Worm (Caenorhabditis elegans) whole organism, L4/young adult: ENCODE results near the gene R151.10.

Source experiments
- W03F9.2 ChIP-seq: fragments of 150-350 bp; optimal IDR thresholded peaks from 2 replicates; lab custom pipeline; 2014; ENCODE audit warnings: missing biosample characterization, missing genetic modification characterization
- dao-5 ChIP-seq: sonication (generic microtip); optimal IDR thresholded peaks from 2 replicates; lab custom pipeline; 2016; ENCODE audit warnings: missing genotype, missing genetic modification characterization, moderate library complexity, missing compliant biosample characterization
- him-1 ChIP-seq: sonication (generic microtip); optimal IDR thresholded peaks from 2 replicates; lab custom pipeline; 2016; ENCODE audit warnings: missing genotype, missing genetic modification reagents, missing genetic modification characterization, missing compliant biosample characterization

Gene R151.10

ce11 chrIII:7242988-7243387, 12.2 kb upstream of the R151.10 start, which contains the start of gene osm-10:
Gene osm-10, plus strand, starts transcription at chrIII:7243280.
- no peak for TF ChIP-seq dao-5 (tag; lab: Kevin White, UChicago)
- TF ChIP-seq him-1 (tag; lab: Kevin White, UChicago): no peak
- TF ChIP-seq W03F9.2 (tag; lab: Kevin White, UChicago): no peak

DNA sequence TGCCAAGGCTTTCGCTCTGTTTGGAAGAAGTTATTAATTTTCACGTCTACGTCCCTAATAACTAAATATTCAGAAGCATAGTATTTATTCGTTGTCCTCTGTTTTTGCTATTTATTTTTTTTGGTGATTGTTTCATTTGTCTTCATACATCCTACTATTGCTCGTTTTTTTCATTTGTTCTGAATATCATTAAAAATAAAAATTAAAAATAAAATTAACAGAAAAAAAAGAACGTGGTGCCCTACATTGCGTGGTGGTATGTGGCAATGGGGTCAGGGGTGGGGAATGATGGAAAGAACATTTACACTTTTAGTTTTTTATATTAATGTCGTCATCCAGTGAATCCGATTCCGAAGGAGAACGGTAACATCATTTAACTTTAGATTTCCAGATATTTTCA, 10.3 kb upstream of the R151.10 start, which contains the start of gene ztf-31:
TSS of gene ztf-31 (plus strand) at position 301 of the 400 bp plus-strand sequence.
- no peak for TF ChIP-seq dao-5 (tag; lab: Kevin White, UChicago)
- no peak for TF ChIP-seq W03F9.2 (tag; lab: Kevin White, UChicago)
- no peak for TF ChIP-seq him-1 (tag; lab: Kevin White, UChicago)

DNA sequence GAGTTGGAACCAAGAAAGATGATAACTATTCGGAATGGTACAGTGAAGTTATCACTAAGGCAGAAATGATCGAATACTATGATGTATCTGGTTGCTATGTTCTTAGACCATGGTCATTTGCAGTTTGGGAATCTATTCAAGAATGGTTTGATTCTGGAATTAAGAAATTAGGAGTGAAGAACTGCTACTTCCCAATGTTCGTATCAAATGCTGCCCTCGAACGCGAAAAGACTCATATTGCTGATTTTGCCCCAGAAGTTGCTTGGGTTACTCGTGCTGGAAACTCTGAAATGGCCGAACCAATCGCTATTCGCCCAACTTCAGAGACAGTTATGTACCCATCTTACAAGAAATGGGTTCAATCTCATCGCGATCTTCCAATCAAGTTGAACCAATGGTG, 8.7 kb upstream of the R151.10 start:
- TF ChIP-seq W03F9.2 (tag; lab: Kevin White, UChicago): no peak

- TF ChIP-seq him-1 (tag; lab: Kevin White, UChicago) (no peak), dao-5 (tag; lab: Kevin White, UChicago) (no peak), W03F9.2 (tag; lab: Kevin White, UChicago) (no peak)
Observed at ce11 chrIII:7238727-7239126, 8.0 kb upstream of the R151.10 start, which contains the start of gene pars-1. Gene pars-1, plus strand, starts transcription at chrIII:7239027.

DNA sequence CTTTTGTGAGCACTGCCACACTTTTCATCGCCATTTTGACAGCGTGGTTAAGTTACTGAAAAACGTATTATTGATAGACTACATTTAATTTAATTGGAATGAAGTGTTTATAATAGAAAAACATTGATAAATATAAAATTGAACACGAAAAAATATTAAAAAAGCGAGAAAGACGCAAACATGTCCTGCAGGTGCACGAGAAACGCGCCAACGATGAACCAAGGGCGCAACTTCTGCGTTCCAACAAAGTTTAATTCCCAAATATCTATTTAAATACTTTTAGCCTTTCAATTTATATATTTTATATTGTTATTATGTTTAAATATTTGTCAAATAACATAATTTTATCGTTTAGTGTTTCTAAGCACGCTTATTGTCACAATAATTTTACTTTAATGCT, 3.4 kb upstream of the R151.10 start, which contains the start of gene ndus-8:
TSS of gene ndus-8 (minus strand) at position 55 of the 400 bp plus-strand sequence.
- no peak for TF ChIP-seq dao-5 (tag; lab: Kevin White, UChicago)
- TF ChIP-seq W03F9.2 (tag; lab: Kevin White, UChicago): peak; percentile 88
- no peak for TF ChIP-seq him-1 (tag; lab: Kevin White, UChicago)

DNA sequence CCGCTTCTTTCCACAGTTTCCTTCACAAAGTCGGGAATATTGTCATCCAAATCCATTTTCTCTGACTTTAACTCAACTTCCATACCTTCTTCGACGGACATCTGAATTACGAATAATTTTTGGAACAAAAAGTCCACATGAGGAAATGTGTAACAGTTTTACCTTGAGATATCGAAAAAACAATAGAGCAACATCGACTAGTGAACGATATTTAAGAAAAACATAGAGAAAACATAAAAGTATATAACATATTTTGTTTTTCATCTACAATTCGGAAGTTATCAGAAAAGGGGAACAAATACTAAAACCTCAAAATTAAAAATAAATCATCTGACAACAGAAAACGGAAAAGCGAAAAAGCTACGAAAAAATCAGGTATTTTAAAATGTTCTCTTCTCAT, 2.0 kb upstream of the R151.10 start, which contains the start of gene adr-2:
TSS of gene adr-2 (minus strand) at position 101 of the 400 bp plus-strand sequence.
- TF ChIP-seq dao-5 (tag; lab: Kevin White, UChicago) (no peak), W03F9.2 (tag; lab: Kevin White, UChicago) (no peak), him-1 (tag; lab: Kevin White, UChicago) (no peak)

ce11 chrIII:7229687-7230086, 1.1 kb downstream of the R151.10 start, which contains the start of gene R151.8:
Gene R151.8, minus strand, starts transcription at chrIII:7229787.
- TF ChIP-seq him-1 (tag; lab: Kevin White, UChicago) (no peak), W03F9.2 (tag; lab: Kevin White, UChicago) (no peak), dao-5 (tag; lab: Kevin White, UChicago) (no peak)

- TF ChIP-seq W03F9.2 (tag; lab: Kevin White, UChicago) (no peak), him-1 (tag; lab: Kevin White, UChicago) (no peak), dao-5 (tag; lab: Kevin White, UChicago) (no peak)
Observed at ce11 chrIII:7226607-7227006, 4.1 kb downstream of the R151.10 start, which contains the start of gene hsp-75. Gene hsp-75, minus strand, starts transcription at chrIII:7226707.

DNA sequence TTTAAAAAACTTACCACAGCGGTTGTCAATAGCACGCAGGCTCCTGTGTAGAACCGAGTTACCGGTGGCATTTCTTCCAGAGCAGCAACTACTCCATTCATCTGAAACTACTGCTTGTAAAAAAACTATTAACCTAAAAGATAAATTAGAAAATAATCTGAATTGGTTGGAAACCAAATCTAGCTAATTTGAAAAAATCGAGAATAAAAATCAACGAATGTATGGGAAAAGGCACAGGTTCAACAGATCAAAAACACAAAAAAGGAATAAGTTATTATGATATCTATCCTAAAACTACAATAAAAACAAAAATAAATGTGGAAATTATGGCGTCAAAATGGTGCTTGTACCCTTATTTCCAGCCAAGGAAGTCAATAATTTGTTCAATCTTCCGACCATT, 7.7 kb downstream of the R151.10 start, which contains the start of gene der-2:
TSS of gene der-2 (minus strand) at position 101 of the 400 bp plus-strand sequence.
- TF ChIP-seq him-1 (tag; lab: Kevin White, UChicago): no peak
- no peak for TF ChIP-seq dao-5 (tag; lab: Kevin White, UChicago)
- no peak for TF ChIP-seq W03F9.2 (tag; lab: Kevin White, UChicago)

ce11 chrIII:7221103-7221502, 9.6 kb downstream of the R151.10 start:
- TF ChIP-seq him-1 (tag; lab: Kevin White, UChicago) (no peak), W03F9.2 (tag; lab: Kevin White, UChicago) (no peak), dao-5 (tag; lab: Kevin White, UChicago) (no peak)

- TF ChIP-seq dao-5 (tag; lab: Kevin White, UChicago) (no peak), W03F9.2 (tag; lab: Kevin White, UChicago) (no peak), him-1 (tag; lab: Kevin White, UChicago) (no peak)
Observed at ce11 chrIII:7216924-7217521, 13.7 kb downstream of the R151.10 start.

ce11 chrIII:7216226-7216625, 14.5 kb downstream of the R151.10 start, which contains the start of gene R151.1:
Gene R151.1, plus strand, starts transcription at chrIII:7216526.
- TF ChIP-seq dao-5 (tag; lab: Kevin White, UChicago): no peak
- no peak for TF ChIP-seq W03F9.2 (tag; lab: Kevin White, UChicago)
- TF ChIP-seq him-1 (tag; lab: Kevin White, UChicago): no peak

DNA sequence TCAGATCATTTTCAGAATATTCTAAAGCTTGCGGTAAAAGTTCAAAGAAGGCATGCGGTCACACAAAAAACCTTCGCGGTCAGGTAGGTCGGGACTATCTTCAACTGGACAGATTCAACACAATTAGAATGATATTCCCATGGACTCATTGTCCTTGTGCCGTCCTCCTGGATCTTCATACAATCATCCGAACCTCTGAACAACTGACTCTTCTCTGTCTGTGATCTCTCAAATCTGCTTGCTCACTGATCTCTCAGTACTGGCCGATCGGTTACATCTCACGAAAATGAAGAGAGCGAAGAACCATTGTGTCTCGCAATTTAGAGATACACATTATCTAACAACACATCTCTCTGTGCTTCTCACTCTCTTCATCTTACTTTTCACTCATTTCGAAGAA, 15.2 kb downstream of the R151.10 start:
- TF ChIP-seq him-1 (tag; lab: Kevin White, UChicago) (no peak), dao-5 (tag; lab: Kevin White, UChicago) (no peak), W03F9.2 (tag; lab: Kevin White, UChicago) (no peak)

DNA sequence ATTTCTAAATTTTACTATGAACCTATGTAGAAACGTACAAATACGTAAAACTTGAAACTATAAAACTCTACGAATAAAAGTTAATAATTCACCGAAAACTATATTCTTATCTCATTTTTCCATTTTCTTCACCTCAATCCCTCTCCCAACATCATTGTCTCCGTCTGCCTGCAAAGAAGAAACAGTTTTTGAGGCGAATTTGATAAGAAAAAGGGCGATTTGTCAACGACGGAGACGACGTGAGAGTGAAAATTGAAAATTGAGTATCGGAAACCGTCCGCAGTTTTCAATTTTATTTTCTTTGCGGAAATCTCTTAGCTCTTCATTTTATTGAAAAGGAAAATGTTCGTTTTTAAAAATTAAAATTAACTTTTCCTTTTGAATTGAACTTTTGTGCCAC, 18.7 kb downstream of the R151.10 start:
- TF ChIP-seq dao-5 (tag; lab: Kevin White, UChicago) (no peak), W03F9.2 (tag; lab: Kevin White, UChicago) (no peak), him-1 (tag; lab: Kevin White, UChicago) (no peak)
